Fruit fly (Drosophila melanogaster) whole organism, larva: ENCODE measurements around the gene CG5986.

Experiments
- noc ChIP-seq: fragments of 200-800 bp; sonication (Bioruptor generic); optimal IDR thresholded peaks from 3 replicates; lab custom pipeline; 2019; ENCODE audit warnings: missing biosample characterization, mild to moderate bottlenecking, missing genetic modification characterization, moderate library complexity

Gene CG5986

DNA sequence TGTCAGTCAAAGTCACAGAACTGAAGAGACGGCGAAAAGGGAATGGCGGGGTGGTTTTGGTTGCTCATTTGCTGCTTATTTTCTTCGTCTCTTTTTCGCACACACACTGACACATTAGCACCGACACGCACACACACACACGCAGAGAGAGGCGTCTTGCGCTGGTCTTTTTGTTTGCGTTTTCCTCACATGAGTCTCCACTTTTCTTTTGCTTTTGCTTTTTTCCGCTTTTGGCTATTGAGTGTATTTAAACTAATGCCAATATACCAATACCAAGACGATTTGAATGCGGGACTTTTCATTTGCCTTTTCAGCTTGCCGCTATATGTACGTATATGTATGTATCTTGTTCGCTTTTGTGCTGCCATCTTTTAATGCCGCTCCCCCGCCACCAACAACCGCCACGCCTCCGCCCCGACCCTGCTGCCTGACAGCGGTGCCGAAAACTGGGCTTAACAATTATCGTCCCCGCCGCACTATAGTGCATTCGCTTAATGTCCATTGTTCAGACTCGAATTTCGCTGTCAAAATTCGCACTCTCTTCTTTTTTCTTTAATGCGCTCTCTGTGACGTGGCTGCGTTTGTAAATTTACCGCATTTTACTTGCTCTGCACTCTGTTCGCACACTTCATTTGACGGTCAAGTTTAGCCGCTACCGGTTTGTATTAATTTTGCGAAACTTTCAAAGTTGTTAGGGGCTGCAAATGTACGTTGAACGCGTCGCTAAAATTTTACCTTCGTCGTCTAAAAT, at the start of gene CG5986:
TSS of gene CG5986 (plus strand) at position 565 of the 751 bp plus-strand sequence.
- no peak for TF ChIP-seq noc (tag; lab: Kevin White, UChicago)

DNA sequence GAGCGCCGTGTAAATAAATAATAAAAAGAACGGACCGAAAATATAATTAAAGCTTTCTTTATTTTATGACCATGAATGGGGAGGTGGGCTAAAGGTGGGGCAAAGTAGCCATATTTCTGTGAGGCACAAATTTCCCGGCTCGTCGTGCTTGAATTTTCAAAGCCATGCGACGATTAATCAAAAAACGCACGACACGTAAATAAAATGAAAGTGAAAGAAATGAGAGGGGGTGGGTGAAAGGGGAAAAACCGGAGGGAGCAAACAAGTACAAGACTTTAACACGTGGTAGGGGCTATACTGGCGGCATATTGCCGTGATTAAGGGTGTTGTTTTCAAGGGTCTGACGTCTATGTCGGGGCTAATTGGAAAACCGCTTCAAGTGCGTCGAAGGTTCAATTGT, 46.4 kb upstream of the CG5986 start:
- no peak for TF ChIP-seq noc (tag; lab: Kevin White, UChicago)

DNA sequence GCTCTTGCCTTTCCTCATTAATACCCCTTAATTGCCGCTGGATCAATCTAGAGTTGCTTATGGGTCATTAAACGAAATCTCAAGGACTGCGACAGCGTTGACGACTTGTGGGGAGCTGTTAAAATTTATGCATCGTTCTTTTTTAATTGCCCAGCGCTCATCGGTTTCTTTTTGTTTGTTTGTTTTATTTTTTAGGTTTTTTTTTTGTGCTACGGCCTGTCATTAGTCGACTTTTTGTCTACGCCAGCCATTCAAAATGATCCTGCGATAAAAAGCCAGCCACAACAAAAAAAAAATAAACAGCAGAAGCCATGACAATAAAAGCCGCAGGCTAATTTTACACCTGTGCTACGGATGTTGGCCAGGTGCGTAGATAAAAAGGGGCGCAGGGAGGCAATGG, 43.6 kb upstream of the CG5986 start:
- no peak for TF ChIP-seq noc (tag; lab: Kevin White, UChicago)

DNA sequence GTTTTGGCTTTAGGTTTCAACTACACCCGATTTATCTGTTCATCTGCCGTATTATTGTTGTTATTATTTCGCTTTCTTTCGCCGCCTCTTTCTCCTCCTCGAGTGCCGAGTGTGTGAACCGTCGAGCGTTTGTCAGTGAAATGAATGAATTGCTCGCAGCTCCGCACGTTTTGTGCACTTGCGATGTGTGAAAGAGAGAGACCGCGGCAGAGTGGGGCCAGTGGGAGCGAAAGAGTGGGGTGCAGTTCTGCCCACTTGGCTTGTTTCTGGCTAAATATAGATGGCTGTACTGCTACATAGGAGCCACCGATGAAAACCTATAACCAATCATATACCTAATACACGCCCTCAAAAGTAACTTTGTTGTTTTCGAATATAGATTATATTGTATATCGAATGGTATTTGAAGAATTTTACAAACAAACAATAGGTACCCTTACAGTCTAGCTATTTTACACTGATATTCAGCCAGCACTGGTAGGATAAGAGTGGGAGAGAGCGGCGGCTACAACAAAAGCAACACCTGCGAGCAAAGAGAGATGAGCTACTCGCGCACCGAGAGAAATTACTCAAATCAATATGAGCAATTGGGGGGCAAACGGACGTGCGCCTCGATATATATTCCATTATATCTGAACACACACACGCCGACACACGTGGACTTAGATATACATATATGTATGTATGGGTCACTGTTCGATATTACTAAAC, 41.0 kb upstream of the CG5986 start:
- TF ChIP-seq noc (tag; lab: Kevin White, UChicago): peak; percentile 42

DNA sequence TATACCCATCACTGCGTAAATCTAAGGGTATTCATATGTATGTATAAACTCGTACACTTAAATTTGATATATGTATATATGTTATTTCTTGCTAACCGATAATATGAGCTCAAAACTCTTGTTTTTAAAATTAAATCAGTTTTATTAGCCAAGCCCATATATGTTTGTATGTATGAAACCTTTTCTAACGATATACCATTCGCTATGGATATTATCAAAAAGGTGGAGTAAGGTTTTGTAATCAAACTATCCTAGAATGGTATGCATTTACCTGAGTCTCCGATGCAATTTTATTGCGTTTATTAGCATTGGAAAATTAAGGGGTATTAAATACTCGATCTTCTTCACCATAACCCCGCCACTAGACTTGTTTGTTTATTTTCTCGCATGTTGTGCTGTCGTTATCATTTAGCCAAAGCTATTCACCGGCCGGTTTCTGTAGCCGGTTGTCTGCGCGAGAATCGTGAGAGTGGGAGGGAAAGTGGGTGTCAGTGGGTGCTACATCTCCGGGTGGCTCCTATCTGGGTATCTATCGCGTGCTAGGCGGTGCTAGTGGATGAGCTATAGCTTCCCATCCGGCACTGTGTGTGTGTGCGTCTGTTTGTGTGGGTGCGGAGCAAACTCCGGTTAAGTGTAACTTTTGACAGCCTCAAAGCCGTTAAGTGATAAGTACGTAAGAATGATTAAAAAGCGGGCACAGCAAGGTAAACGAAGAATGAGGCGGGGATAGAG, 39.6 kb upstream of the CG5986 start:
- TF ChIP-seq noc (tag; lab: Kevin White, UChicago): peak; percentile 33

DNA sequence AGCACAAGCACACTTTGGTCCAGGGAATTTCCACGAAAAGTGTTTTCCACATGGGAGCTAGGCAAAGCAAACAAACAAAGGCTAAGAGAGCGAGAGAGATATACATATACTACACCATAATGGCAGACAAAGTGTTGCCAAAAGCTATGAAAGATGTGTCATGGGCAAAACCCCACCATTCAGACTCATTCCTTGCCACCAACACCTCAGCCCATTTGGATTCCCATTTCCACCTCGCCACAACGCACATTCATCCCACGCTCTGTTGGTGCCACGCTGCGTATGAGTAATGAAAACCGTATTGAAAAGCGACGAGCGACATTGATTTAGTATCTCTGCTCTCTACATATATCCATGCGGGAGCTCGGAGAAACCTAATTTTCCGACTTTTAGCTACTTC, 38.7 kb upstream of the CG5986 start:
- no peak for TF ChIP-seq noc (tag; lab: Kevin White, UChicago)

DNA sequence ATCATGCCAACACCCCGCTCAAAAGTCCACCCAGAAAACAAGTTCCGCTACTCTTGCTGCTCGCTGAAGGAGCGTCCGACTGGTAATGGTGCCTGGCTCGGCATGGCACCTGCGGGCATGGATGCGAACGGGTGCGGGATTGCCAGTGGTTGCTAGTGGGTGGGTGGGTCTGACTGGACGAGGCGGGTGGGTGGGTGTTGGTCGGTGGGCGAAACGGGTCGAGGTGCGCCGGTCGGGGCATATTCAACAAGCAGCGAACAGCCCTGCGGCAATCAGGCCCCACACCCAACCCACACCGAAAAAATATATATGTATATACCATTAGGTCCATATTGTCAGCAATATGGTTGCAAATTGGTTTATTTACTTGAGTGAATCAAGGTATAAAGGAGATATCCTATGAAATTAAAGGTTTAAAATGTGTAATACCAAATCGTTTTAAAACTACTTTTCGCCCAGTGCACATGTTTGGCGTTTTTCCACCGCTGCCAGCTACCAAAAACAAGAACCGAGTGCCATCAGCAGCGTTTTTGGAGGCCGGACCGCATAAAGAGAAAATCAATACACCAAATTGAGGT, 36.9 kb upstream of the CG5986 start:
- no peak for TF ChIP-seq noc (tag; lab: Kevin White, UChicago)

DNA sequence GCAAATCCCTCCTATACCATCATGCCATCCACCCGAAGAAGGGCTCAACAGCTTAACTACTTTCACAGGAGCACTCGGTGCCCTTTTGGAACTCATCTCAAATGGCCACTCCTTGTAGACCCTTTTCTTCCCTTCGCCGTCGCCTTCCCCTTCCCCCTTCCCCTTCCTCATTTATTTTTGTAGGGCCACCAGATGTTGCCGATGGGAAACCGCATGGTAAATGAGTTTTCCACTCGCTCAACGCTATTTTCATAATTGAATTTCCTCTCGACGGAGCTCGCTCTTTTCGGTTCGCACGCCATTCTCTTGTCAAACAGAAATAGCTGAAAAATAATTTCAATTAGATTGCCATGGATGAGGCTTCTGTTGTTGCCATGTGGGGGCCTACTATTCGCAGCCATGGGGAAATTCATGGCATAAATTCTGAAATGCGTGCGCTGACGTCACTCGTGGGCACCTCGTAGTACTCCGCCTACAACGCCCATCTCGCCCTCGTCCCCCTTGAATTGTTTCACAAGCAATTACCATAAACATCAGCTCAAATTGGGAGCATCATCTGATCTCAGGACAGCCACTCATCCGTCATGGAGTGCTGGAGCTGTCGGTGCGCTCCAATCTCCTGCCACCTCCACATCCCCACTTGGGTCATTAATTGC, 35.4 kb upstream of the CG5986 start:
- TF ChIP-seq noc (tag; lab: Kevin White, UChicago): no peak

DNA sequence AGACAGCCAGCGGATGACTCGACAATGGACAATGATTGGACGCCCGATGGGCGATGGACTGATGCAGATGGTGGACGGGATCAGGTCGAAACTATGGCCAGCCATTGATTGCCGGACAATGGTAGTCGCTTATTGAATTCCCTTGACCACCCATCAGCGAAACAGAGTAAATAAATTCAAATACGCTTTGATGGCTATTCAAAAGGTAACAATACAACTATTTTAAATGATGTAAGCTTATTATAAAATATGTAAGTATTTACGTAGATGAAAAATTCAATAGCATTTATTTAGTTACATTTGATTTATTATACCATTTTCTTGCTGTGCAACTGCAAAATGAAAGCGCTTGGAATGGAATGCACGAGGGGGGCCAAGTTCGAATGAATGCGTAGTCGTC, 33.0 kb upstream of the CG5986 start:
- TF ChIP-seq noc (tag; lab: Kevin White, UChicago): no peak

DNA sequence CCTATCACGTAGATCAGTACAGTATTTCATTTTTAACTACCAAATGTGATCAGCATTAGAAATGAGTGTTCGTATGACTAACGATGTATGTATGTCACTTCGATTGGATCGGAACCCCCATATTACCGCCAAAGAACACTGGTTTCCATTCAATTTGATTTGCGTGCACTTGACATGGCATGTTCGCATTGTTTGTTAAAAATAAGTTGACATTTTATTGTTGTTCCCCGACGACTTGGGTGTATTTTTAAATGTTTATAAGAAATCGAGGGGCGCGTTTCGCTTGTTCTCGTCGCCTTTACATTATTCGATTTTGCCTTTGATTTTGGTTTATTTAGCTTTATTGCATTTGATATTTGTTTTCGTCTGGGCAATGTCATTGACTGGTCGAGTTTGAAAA, 32.1 kb upstream of the CG5986 start:
- TF ChIP-seq noc (tag; lab: Kevin White, UChicago): no peak

DNA sequence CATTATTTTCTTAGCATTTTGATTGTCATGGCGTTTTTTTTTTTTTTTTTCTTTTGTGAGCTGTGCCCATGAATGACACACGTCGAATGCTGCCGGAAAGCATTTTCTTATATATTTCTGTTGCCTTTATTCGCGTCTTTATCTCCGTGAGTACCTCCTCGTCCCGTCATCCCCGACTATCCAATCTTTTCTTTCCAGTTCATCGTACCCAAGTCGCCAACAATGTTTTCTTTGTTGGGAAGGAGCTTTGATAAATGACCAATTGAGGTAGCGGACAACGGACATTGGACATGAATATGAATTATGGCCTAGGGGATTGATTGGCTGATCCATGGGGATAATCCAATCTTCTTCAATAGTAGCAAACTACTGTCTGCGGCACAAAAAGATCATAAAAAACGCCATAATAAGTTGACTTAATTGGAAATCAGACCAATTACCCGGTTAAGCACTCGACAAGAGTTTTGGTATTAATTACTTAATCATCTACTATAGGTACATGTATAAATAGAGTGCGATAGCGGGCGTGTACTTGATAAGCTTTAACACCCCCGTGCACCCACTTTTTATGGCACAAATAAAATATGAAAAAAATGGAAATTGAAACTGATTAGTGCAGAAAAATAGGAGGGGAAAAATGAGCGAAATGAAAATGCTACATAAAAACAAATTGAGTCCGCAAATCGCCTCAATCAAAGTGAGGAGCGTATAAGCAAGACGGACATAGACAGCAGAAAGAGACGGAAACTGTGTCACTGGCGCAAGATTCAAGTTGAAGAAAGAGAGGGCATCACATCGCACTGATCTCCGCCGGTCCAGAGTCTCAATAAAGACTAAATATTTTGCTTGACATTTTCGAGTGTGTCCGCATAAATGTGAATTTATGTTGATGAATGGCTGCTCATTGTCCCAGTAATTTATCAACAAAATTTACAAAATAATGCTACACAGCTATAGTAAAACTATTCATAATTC, 31.4 kb upstream of the CG5986 start:
- peak; percentile 33 for TF ChIP-seq noc (tag; lab: Kevin White, UChicago)

DNA sequence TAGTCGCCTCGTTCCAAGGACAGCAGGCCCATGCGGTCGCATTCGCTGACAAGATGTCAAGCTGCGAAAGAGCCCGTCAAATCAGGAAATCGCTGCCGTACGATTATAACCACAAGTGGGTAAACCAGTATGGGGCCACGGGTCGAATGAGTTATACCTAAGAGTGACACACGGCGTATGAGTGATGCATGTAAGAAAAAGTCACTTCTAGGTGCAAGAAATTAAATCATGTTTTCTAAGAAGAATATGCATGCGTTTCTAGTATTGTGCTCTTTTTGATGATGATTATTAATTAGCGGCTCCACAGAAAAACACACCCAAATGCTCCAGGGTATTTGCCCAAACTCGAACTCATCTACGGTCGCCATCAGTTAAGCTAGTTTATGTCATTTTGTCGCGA, 29.9 kb upstream of the CG5986 start:
- no peak for TF ChIP-seq noc (tag; lab: Kevin White, UChicago)

DNA sequence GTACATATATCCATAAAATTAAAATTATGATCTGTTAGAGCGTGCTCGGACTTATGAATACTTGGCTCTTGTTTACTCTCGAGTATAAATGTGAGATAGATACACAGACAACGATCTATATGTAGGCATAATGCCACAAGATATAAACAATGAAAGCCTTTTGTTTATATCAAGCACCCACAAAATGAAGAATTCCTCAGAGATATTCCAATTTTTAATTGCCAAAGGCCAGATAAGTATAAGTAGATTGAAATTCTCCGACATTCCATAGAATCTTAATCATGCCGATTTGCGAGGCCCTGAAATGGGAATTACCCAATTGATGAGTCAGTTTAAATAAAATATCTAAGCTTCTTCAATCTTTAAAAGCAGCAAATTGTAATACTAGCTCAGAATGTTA, 25.7 kb upstream of the CG5986 start:
- TF ChIP-seq noc (tag; lab: Kevin White, UChicago): no peak

DNA sequence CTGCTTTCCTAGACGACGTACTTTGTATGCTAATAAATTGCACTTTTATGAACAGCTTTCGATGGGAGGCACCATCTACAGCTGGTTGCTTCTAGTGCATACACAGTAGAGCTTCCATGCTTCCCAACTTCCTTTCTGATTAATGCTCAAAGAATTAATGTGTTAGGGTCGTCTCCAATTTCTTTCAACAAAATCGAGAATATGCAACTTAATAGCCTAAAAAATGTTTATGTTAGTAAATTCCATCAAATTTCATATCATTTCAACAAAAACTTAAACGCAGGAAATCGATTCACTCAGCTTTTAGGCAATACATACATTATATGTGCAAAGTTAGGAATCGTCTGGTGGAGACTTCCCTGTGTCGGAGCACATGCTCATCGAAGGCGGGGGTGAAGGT, 23.5 kb upstream of the CG5986 start:
- no peak for TF ChIP-seq noc (tag; lab: Kevin White, UChicago)
